Worm (Caenorhabditis elegans) whole organism, L2 larva: ENCODE results near the gene Y51H7BR.8.

Source experiments
- F13H6.1 ChIP-seq: sonication (generic microtip); optimal IDR thresholded peaks from 2 replicates; lab custom pipeline; 2016; ENCODE audit warnings: missing genetic modification characterization, missing compliant biosample characterization
- ZK546.5 ChIP-seq: sonication (generic microtip); optimal IDR thresholded peaks from 2 replicates; lab custom pipeline; 2017; ENCODE audit warnings: missing biosample characterization, missing genetic modification characterization
- aly-2 ChIP-seq: fragments of 150-350 bp; optimal IDR thresholded peaks from 2 replicates; lab custom pipeline; 2014; ENCODE audit warnings: missing biosample characterization, missing genetic modification characterization
- ama-1 ChIP-seq: fragments of 150-350 bp; optimal IDR thresholded peaks from 2 replicates; lab custom pipeline; 2018; ENCODE audit warnings: inconsistent platforms
- ceh-16 ChIP-seq: fragments of 150-350 bp; optimal IDR thresholded peaks from 2 replicates; lab custom pipeline; 2014; ENCODE audit warnings: missing biosample characterization, missing genetic modification characterization
- ceh-82 ChIP-seq: fragments of 150-350 bp; optimal IDR thresholded peaks from 2 replicates; lab custom pipeline; 2014; ENCODE audit warnings: missing biosample characterization, missing genetic modification characterization
- crh-2 ChIP-seq: sonication (generic microtip); optimal IDR thresholded peaks from 2 replicates; lab custom pipeline; 2017; ENCODE audit warnings: missing biosample characterization, missing genetic modification characterization
- dmd-4 ChIP-seq: sonication (generic microtip); optimal IDR thresholded peaks from 2 replicates; lab custom pipeline; 2017; ENCODE audit warnings: missing biosample characterization, missing genetic modification characterization
- elt-3 ChIP-seq: sonication (generic microtip); optimal IDR thresholded peaks from 2 replicates; lab custom pipeline; 2017; ENCODE audit warnings: missing biosample characterization, missing genetic modification characterization
- fos-1 ChIP-seq: fragments of 150-350 bp; optimal IDR thresholded peaks from 2 replicates; lab custom pipeline; 2014; ENCODE audit warnings: missing biosample characterization, missing genetic modification characterization
- gmeb-1 ChIP-seq: fragments of 150-350 bp; optimal IDR thresholded peaks from 2 replicates; lab custom pipeline; 2014; ENCODE audit warnings: missing biosample characterization, missing genetic modification characterization
- lin-11 ChIP-seq: fragments of 150-350 bp; sonication (generic microtip); optimal IDR thresholded peaks from 2 replicates; lab custom pipeline; 2014; ENCODE audit warnings: missing biosample characterization, missing genetic modification characterization, inconsistent platforms, mixed read lengths
- lin-13 ChIP-seq: fragments of 150-350 bp; optimal IDR thresholded peaks from 2 replicates; lab custom pipeline; 2014; ENCODE audit warnings: missing biosample characterization, missing genetic modification reagents, missing genetic modification characterization
- lin-39 ChIP-seq: fragments of 150-350 bp; optimal IDR thresholded peaks from 2 replicates; lab custom pipeline; 2014; ENCODE audit warnings: missing biosample characterization, missing genetic modification reagents, missing genetic modification characterization
- lsy-2 ChIP-seq, 2 experiments: fragments of 150-350 bp in 1 of 2; sonication (generic microtip) in 1 of 2; optimal IDR thresholded peaks; 2 replicates each; lab custom pipeline; 2014 to 2017; ENCODE audit warnings: missing biosample characterization in 2 of 2, missing genetic modification characterization in 2 of 2
- mdl-1 ChIP-seq, 2 experiments: fragments of 150-350 bp in 1 of 2; sonication (generic microtip) in 1 of 2; optimal IDR thresholded peaks; 2 replicates each; lab custom pipeline; 2017; ENCODE audit warnings: missing biosample characterization in 2 of 2, missing genetic modification characterization in 2 of 2
- nhr-11 ChIP-seq: fragments of 150-350 bp; optimal IDR thresholded peaks from 2 replicates; lab custom pipeline; 2014; ENCODE audit warnings: missing biosample characterization, missing genetic modification characterization
- nhr-12 ChIP-seq: fragments of 150-350 bp; optimal IDR thresholded peaks from 2 replicates; lab custom pipeline; 2014; ENCODE audit warnings: missing biosample characterization, missing genetic modification characterization
- nhr-129 ChIP-seq: fragments of 150-350 bp; optimal IDR thresholded peaks from 2 replicates; lab custom pipeline; 2014; ENCODE audit warnings: missing biosample characterization, missing genetic modification characterization
- nhr-237 ChIP-seq: fragments of 150-350 bp; optimal IDR thresholded peaks from 2 replicates; lab custom pipeline; 2014; ENCODE audit warnings: missing biosample characterization, missing genetic modification characterization
- nhr-25 ChIP-seq: fragments of 150-350 bp; sonication (generic microtip); optimal IDR thresholded peaks from 3 replicates; lab custom pipeline; 2014; ENCODE audit warnings: missing biosample characterization, missing genetic modification characterization
- nhr-6 ChIP-seq: fragments of 150-350 bp; optimal IDR thresholded peaks from 2 replicates; lab custom pipeline; 2014; ENCODE audit warnings: missing biosample characterization, missing genetic modification characterization
- nhr-77 ChIP-seq: fragments of 150-350 bp; optimal IDR thresholded peaks from 2 replicates; lab custom pipeline; 2014; ENCODE audit warnings: missing biosample characterization, missing genetic modification characterization
- peb-1 ChIP-seq: fragments of 150-350 bp; optimal IDR thresholded peaks from 2 replicates; lab custom pipeline; 2014; ENCODE audit warnings: missing biosample characterization, missing genetic modification characterization
- sem-4 ChIP-seq: fragments of 150-350 bp; optimal IDR thresholded peaks from 2 replicates; lab custom pipeline; 2014; ENCODE audit warnings: missing biosample characterization, missing genetic modification reagents, missing genetic modification characterization
- skn-1 ChIP-seq: sonication (generic microtip); optimal IDR thresholded peaks from 2 replicates; lab custom pipeline; 2017; ENCODE audit warnings: missing biosample characterization, missing genetic modification characterization
- sma-3 ChIP-seq: sonication (generic microtip); optimal IDR thresholded peaks from 2 replicates; lab custom pipeline; 2016; ENCODE audit warnings: missing genetic modification reagents, missing genetic modification characterization, missing compliant biosample characterization
- sma-9 ChIP-seq, 2 experiments: fragments of 150-350 bp in 1 of 2; sonication (generic microtip) in 1 of 2; optimal IDR thresholded peaks; 2 replicates each; lab custom pipeline; 2014 to 2016; ENCODE audit warnings: missing genetic modification characterization in 2 of 2, mild to moderate bottlenecking in 1 of 2, missing biosample characterization in 1 of 2, missing compliant biosample characterization in 1 of 2, missing genetic modification reagents in 1 of 2, moderate library complexity in 1 of 2
- snpc-4 ChIP-seq: fragments of 150-350 bp; optimal IDR thresholded peaks from 2 replicates; lab custom pipeline; 2014; ENCODE audit warnings: missing biosample characterization, missing genetic modification characterization
- unc-55 ChIP-seq: fragments of 150-350 bp; sonication (generic microtip); optimal IDR thresholded peaks from 3 replicates; lab custom pipeline; 2014; ENCODE audit warnings: missing biosample characterization, missing genetic modification reagents, missing genetic modification characterization
- unc-62 ChIP-seq: fragments of 150-350 bp; optimal IDR thresholded peaks from 2 replicates; lab custom pipeline; 2014; ENCODE audit warnings: missing biosample characterization, missing genetic modification reagents, missing genetic modification characterization
- zag-1 ChIP-seq: fragments of 150-350 bp; optimal IDR thresholded peaks from 2 replicates; lab custom pipeline; 2014; ENCODE audit warnings: missing biosample characterization, missing genetic modification characterization
- ztf-11 ChIP-seq: sonication (generic microtip); optimal IDR thresholded peaks from 2 replicates; lab custom pipeline; 2017; ENCODE audit warnings: missing biosample characterization, missing genetic modification characterization
- ztf-4 ChIP-seq: fragments of 150-350 bp; optimal IDR thresholded peaks from 2 replicates; lab custom pipeline; 2014; ENCODE audit warnings: missing biosample characterization, missing genetic modification characterization

The Y51H7BR.8 gene

DNA sequence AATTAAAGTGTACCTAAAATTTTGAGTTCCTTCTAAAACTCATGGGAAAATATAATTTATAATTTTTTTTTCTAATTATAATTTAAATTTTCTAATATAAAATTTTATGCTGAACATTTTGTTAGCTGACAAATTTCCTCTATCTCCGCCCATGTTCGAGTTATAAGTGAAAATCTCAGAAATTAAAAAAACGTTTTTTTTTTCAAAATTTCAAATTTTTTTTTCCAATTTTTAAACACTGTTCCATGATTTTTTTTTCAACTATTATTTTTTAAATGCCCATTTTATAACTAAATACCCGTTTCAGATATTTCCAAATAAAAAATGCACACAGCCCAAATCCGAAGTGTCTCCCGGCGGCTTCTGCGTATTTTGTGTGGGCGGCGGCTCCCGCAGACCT lies at the start of gene Y51H7BR.8:
Gene Y51H7BR.8 (plus strand): TSS at position 301 of the 400 bp plus-strand sequence.
- TF ChIP-seq lin-39 (tag; lab: Kevin White, UChicago) (no peak), gmeb-1 (no peak), nhr-237 (tag; lab: Kevin White, UChicago) (no peak), sma-3 (no peak), nhr-25 (tag; lab: Kevin White, UChicago) (no peak), lin-11 (tag; lab: Kevin White, UChicago) (no peak)

DNA sequence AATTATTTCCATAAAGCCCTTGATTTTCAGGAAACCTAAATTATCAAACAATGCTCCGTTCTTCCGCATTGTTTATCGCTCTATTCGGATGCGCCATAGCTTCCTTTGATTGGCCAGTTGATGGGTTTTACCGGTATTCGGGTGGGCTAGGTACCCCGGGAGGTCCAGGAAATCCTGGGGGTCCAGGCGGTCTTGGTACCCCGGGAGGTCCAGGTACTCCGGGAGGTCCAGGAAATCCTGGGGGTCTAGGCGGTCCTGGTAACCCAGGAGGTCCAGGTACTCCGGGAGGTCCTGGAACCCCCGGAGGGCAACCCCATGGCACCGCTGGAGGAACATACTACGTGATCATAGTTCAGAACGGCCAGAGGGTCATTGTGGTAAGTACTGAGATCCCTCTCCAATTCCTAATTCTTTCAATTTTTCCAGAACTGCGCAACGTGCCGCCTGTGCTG lies 48.5 kb upstream of the Y51H7BR.8 start, which contains the start of gene H17B01.2:
Gene H17B01.2 (plus strand): TSS at position 51 of the 452 bp plus-strand sequence.
- TF ChIP-seq sma-9 (GFP tag; optimal IDR thresholded peaks at IDR 0.05; lab: Kevin White, UChicago) = no peak
- TF ChIP-seq sma-9 (tag; optimal IDR thresholded peaks at IDR 0.05; lab: Kevin White, UChicago) = no peak
- TF ChIP-seq sem-4 = no peak
- TF ChIP-seq aly-2 (tag; lab: Kevin White, UChicago) = no peak
- no peak for TF ChIP-seq dmd-4 (tag; lab: Kevin White, UChicago)
- TF ChIP-seq ztf-11 (tag; lab: Kevin White, UChicago) = no peak
- no peak for TF ChIP-seq unc-62 (GFP tag; lab: Kevin White, UChicago)
- no peak for TF ChIP-seq snpc-4 (tag; lab: Kevin White, UChicago)
- TF ChIP-seq ZK546.5 (tag; lab: Kevin White, UChicago) = no peak

DNA sequence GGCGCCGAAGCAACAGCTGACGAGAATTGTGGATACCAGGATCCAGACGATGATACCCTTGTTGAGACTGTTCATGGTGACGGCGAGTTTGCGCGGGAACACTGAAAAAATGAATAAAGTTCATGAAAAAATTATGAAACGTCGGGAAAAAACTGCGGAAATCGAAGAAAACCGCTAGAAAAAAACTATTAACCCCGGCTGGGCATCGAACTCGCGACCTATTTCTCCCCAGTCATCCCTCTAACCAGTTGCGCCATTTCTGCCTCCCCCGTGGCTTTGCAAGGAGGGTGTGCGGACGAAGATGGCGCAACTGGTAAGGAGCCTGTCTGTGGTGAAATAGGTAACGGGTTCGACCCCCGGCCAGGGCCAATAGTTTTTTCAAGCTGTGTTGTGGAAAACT lies 45.5 kb upstream of the Y51H7BR.8 start, which contains the start of gene H17B01.5:
Gene H17B01.5 (minus strand): TSS at position 101 of the 400 bp plus-strand sequence.
- TF ChIP-seq ama-1 (lab: Kevin White, UChicago) (no peak), nhr-6 (tag; lab: Kevin White, UChicago) (no peak), ZK546.5 (tag; lab: Kevin White, UChicago) (no peak), ceh-16 (tag; lab: Kevin White, UChicago) (no peak), nhr-77 (tag; lab: Kevin White, UChicago) (no peak), elt-3 (no peak), ztf-4 (no peak)

DNA sequence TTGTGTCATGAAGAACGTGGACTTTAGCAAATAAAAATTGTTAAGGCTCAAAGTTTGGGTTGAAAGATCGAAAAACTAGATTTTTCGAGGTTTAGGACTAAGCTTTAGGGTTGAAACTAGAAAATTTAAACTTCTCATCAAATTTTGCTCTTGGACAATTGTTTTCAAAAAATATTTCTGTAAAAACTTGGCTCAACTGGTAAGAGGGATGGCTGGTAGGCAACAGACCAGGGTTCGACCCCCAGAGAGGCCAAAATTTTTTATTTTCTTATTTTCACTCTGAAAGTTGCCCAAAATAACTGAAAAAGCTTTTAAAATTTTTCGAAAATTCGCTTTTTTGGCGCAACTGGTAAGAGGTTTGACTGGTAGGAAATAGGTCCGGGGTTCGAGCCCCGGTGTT lies 44.2 kb upstream of the Y51H7BR.8 start:
- TF ChIP-seq ztf-4 = no peak
- TF ChIP-seq lin-39 (tag; lab: Kevin White, UChicago) = no peak
- TF ChIP-seq zag-1 = no peak
- TF ChIP-seq lsy-2 (tag; optimal IDR thresholded peaks at IDR 0.05; lab: Kevin White, UChicago) = no peak
- TF ChIP-seq nhr-12 = no peak
- no peak for TF ChIP-seq lin-11 (tag; lab: Kevin White, UChicago)
- no peak for TF ChIP-seq elt-3
- TF ChIP-seq peb-1 (tag; lab: Kevin White, UChicago) = no peak
- no peak for TF ChIP-seq unc-62 (GFP tag; lab: Kevin White, UChicago)
- no peak for TF ChIP-seq F13H6.1 (tag; lab: Kevin White, UChicago)
- TF ChIP-seq ceh-16 (tag; lab: Kevin White, UChicago) = no peak
- no peak for TF ChIP-seq lin-13 (GFP tag; lab: Kevin White, UChicago)
- TF ChIP-seq ceh-82 (tag; lab: Kevin White, UChicago) = no peak
- TF ChIP-seq ama-1 (lab: Kevin White, UChicago) = no peak
- TF ChIP-seq sem-4 = no peak
- no peak for TF ChIP-seq unc-55 (GFP tag; lab: Kevin White, UChicago)
- no peak for TF ChIP-seq gmeb-1

DNA sequence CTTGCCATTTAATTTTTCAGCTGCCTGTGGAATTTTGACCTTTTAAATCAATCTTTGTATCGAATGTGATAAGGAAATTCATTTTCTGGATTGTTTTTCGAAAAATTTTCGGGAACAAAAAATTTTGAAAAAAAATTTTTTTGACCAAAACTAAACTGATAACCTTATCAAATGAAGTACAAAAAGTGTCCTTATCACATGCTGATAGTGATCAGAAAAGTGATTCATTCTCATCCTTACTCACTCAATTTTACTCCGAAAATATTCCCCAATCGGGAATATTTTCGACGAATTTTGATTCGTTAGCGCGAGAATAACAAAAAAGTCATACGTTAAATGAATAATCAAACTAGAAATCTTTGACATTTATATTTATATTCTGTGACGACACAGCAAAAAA lies 43.7 kb upstream of the Y51H7BR.8 start:
- no peak for TF ChIP-seq lsy-2 (tag; optimal IDR thresholded peaks at IDR 0.05; lab: Kevin White, UChicago)
- TF ChIP-seq lin-11 (tag; lab: Kevin White, UChicago) = no peak
- TF ChIP-seq crh-2 (tag; lab: Kevin White, UChicago) = no peak
- no peak for TF ChIP-seq lin-13 (GFP tag; lab: Kevin White, UChicago)
- no peak for TF ChIP-seq sma-3
- no peak for TF ChIP-seq ama-1 (lab: Kevin White, UChicago)
- TF ChIP-seq nhr-129 (tag; lab: Kevin White, UChicago) = no peak
- no peak for TF ChIP-seq nhr-11
- no peak for TF ChIP-seq zag-1
- no peak for TF ChIP-seq aly-2 (tag; lab: Kevin White, UChicago)
- no peak for TF ChIP-seq mdl-1 (tag; optimal IDR thresholded peaks at IDR 0.05; lab: Kevin White, UChicago)
- TF ChIP-seq gmeb-1 = peak; percentile 4
- peak; percentile 31 for TF ChIP-seq skn-1 (tag; lab: Kevin White, UChicago)
- TF ChIP-seq fos-1 = peak; percentile 90
- no peak for TF ChIP-seq nhr-6 (tag; lab: Kevin White, UChicago)
- no peak for TF ChIP-seq F13H6.1 (tag; lab: Kevin White, UChicago)
- no peak for TF ChIP-seq peb-1 (tag; lab: Kevin White, UChicago)
- no peak for TF ChIP-seq ceh-82 (tag; lab: Kevin White, UChicago)
- no peak for TF ChIP-seq sem-4
